Fruit fly (Drosophila melanogaster): ENCODE data around the gene CG13046.

DNA sequence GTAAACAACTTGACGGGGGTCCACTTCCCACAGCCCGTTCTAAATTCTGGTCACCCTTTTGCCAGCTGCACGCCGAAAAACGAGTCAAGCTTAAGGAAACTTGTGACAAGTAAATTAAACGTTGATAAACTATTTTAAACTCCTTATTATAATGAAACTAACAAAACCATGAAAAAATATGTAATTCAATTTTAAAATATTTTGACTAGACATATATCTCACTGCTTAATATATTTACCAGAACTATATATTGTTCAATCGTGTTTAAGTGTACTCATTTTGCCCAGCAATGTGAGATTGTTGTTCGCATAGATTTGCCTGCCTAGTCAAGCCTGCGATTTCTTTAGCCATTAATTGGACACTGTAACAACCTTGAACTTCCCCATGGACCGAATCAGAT is 28.7 kb downstream of the CG13046 start, which contains the start of gene CG13053:
- TF ChIP-seq brk (GFP tag; optimal IDR thresholded peaks at IDR 0.05) (no peak), sv (GFP tag; optimal IDR thresholded peaks at IDR 0.05) (no peak), lola (GFP tag; optimal IDR thresholded peaks at IDR 0.05) (no peak), OdsH (GFP tag; optimal IDR thresholded peaks at IDR 0.05) (no peak), Abd-B (GFP tag; optimal IDR thresholded peaks at IDR 0.05) (no peak), Hnf4 (GFP tag; optimal IDR thresholded peaks at IDR 0.05) (no peak), dmrt93B (GFP tag; optimal IDR thresholded peaks at IDR 0.05) (no peak), fru (GFP tag; optimal IDR thresholded peaks at IDR 0.05) (no peak), Dfd (GFP tag; optimal IDR thresholded peaks at IDR 0.05) (no peak), psq (GFP tag; optimal IDR thresholded peaks at IDR 0.05) (no peak), Mio (GFP tag; optimal IDR thresholded peaks at IDR 0.05) (no peak), CG32264 (GFP tag; optimal IDR thresholded peaks at IDR 0.05) (no peak)

Data from whole organism, wandering third instar larva.